Fruit fly (Drosophila melanogaster): ENCODE results near the gene CG11679.

The CG11679 gene

dm6 chrX:15759752-15760446, 21.1 kb upstream of the CG11679 start:
- TF ChIP-seq Hnf4 (GFP tag; optimal IDR thresholded peaks at IDR 0.05), result no peak
- TF ChIP-seq woc (GFP tag; optimal IDR thresholded peaks at IDR 0.05), result no peak
- TF ChIP-seq brk (GFP tag; optimal IDR thresholded peaks at IDR 0.05), result no peak
- TF ChIP-seq br (GFP tag; optimal IDR thresholded peaks at IDR 0.05), result no peak
- TF ChIP-seq Mio (GFP tag; optimal IDR thresholded peaks at IDR 0.05), result no peak
- TF ChIP-seq dl (GFP tag; optimal IDR thresholded peaks at IDR 0.05; ENCODE audit: insufficient read depth in 1 of 2, partially characterized antibody in 2 of 2), result no peak
- no peak for TF ChIP-seq usp (GFP tag; optimal IDR thresholded peaks at IDR 0.05)
- no peak for TF ChIP-seq Dif (GFP tag; optimal IDR thresholded peaks at IDR 0.05; ENCODE audit: partially characterized antibody)
- TF ChIP-seq N (GFP tag; optimal IDR thresholded peaks at IDR 0.05), result no peak
- TF ChIP-seq Sp1 (GFP tag; optimal IDR thresholded peaks at IDR 0.05), result no peak
- TF ChIP-seq Abd-B (GFP tag; optimal IDR thresholded peaks at IDR 0.05), result no peak
- no peak for TF ChIP-seq Vsx2 (GFP tag; optimal IDR thresholded peaks at IDR 0.05; ENCODE audit: partially characterized antibody)
- no peak for TF ChIP-seq CrebA (GFP tag; optimal IDR thresholded peaks at IDR 0.05; ENCODE audit: borderline replicate concordance)
- no peak for TF ChIP-seq Jra (GFP tag; optimal IDR thresholded peaks at IDR 0.05)
- no peak for TF ChIP-seq CG32264 (GFP tag; optimal IDR thresholded peaks at IDR 0.05)
- TF ChIP-seq tai (GFP tag; optimal IDR thresholded peaks at IDR 0.05), result no peak
- no peak for TF ChIP-seq jim (GFP tag; optimal IDR thresholded peaks at IDR 0.05)
- no peak for TF ChIP-seq rgr (GFP tag; optimal IDR thresholded peaks at IDR 0.05)
- no peak for TF ChIP-seq Hr78 (GFP tag; optimal IDR thresholded peaks at IDR 0.05)

dm6 chrX:15758692-15759240, 20.0 kb upstream of the CG11679 start:
- TF ChIP-seq fru (GFP tag; optimal IDR thresholded peaks at IDR 0.05) (peak; percentile 6), usp (GFP tag; optimal IDR thresholded peaks at IDR 0.05) (no peak)

DNA sequence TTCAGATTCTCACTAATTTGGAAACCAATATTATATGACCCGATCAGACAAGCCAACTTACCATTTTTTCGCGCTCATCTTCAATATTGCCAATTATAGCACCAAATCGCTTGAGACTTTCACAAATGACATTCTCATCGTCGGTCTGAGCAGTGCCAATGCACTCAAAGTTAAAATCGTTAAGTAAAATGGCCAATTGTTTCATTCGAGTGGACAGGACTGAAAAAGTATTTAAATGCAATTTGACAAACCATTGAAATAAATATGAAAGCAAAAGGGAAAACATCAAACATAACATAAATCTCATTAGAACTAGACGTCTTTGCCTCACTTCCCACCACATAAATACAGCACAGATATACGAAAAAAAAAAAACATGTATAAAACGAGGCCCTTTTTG, 17.3 kb upstream of the CG11679 start, which contains the start of gene CG8260:
Gene CG8260 (plus strand): TSS at position 301 of the 400 bp plus-strand sequence.
- TF ChIP-seq Vsx2 (GFP tag; optimal IDR thresholded peaks at IDR 0.05; ENCODE audit: partially characterized antibody) (no peak), pan (optimal IDR thresholded peaks at IDR 0.05) (no peak), woc (GFP tag; optimal IDR thresholded peaks at IDR 0.05) (no peak), brk (GFP tag; optimal IDR thresholded peaks at IDR 0.05) (no peak), CrebA (GFP tag; optimal IDR thresholded peaks at IDR 0.05; ENCODE audit: borderline replicate concordance) (no peak), br (GFP tag; optimal IDR thresholded peaks at IDR 0.05) (no peak), Dif (GFP tag; optimal IDR thresholded peaks at IDR 0.05; ENCODE audit: partially characterized antibody) (no peak), dl (GFP tag; optimal IDR thresholded peaks at IDR 0.05; ENCODE audit: insufficient read depth in 1 of 2, partially characterized antibody in 2 of 2) (no peak), Rel (GFP tag; optimal IDR thresholded peaks at IDR 0.05) (no peak), Rel (tag; optimal IDR thresholded peaks at IDR 0.05) (no peak), lola (GFP tag; optimal IDR thresholded peaks at IDR 0.05) (no peak)

DNA sequence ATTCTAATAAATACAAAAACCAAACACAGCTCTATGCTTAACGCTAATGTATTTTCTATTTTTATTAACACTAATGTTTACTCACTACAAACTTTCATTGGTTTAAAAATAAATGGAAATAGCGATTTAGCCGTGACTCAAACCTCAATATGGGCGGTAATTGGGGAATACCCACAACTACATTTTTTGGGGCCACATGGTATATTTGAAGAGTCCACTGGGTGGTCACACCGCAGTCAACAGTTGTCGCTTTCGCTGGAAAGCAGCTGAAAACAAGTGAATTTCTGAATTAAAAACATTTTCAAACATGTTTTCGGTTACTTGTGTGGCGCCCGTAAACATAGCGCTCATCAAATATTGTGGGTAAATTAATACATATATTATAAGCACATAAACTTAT, 10.2 kb upstream of the CG11679 start, which contains the start of gene Mvd:
Gene Mvd (plus strand): TSS at position 222 of the 400 bp plus-strand sequence.
- TF ChIP-seq foxo (GFP tag; optimal IDR thresholded peaks at IDR 0.05) (no peak), Rel (GFP tag; optimal IDR thresholded peaks at IDR 0.05) (no peak), Rel (tag; optimal IDR thresholded peaks at IDR 0.05) (peak; percentile 99)

dm6 chrX:15746682-15747196, 8.0 kb upstream of the CG11679 start:
- no peak for TF ChIP-seq psq (GFP tag; optimal IDR thresholded peaks at IDR 0.05)
- TF ChIP-seq Jra (GFP tag; optimal IDR thresholded peaks at IDR 0.05), result peak; percentile 68

- peak; percentile 18 for TF ChIP-seq psq (GFP tag; optimal IDR thresholded peaks at IDR 0.05)
- no peak for TF ChIP-seq usp (GFP tag; optimal IDR thresholded peaks at IDR 0.05)
- TF ChIP-seq sv (GFP tag; optimal IDR thresholded peaks at IDR 0.05), result no peak
- peak; percentile 74 for TF ChIP-seq Myc (optimal IDR thresholded peaks at IDR 0.05)
- peak; percentile 4 for TF ChIP-seq Sp1 (GFP tag; optimal IDR thresholded peaks at IDR 0.05)
- no peak for TF ChIP-seq Abd-B (GFP tag; optimal IDR thresholded peaks at IDR 0.05)
- TF ChIP-seq woc (GFP tag; optimal IDR thresholded peaks at IDR 0.05), result peak; percentile 16
- TF ChIP-seq Rel (GFP tag; optimal IDR thresholded peaks at IDR 0.05), result no peak
- peak; percentile 11 for TF ChIP-seq Rel (tag; optimal IDR thresholded peaks at IDR 0.05)
- peak; percentile 21 for TF ChIP-seq HLH106 (tag; optimal IDR thresholded peaks at IDR 0.05)
- TF ChIP-seq brk (GFP tag; optimal IDR thresholded peaks at IDR 0.05), result no peak
Measured at dm6 chrX:15745905-15746681, 7.3 kb upstream of the CG11679 start, which contains the start of the genes CG8944 and CCT6. Gene CG8944, minus strand, starts transcription at chrX:15746231. Gene CCT6, plus strand, starts transcription at chrX:15746648.
